Worm (Caenorhabditis elegans) whole organism, L2 larva: Measurements from ENCODE around the gene jkk-1.

Experiments used
- C34F6.9 ChIP-seq: fragments of 150-350 bp; optimal IDR thresholded peaks from 2 replicates; lab custom pipeline; 2014; ENCODE audit warnings: missing biosample characterization, missing genetic modification characterization
- F13H6.1 ChIP-seq: sonication (generic microtip); optimal IDR thresholded peaks from 2 replicates; lab custom pipeline; 2016; ENCODE audit warnings: missing genetic modification characterization, missing compliant biosample characterization
- Y55F3AM.14 ChIP-seq: fragments of 200-800 bp; sonication (Bioruptor generic); optimal IDR thresholded peaks from 2 replicates; lab custom pipeline; 2018; ENCODE audit warnings: mild to moderate bottlenecking, missing genetic modification characterization, missing compliant biosample characterization
- ZK546.5 ChIP-seq: sonication (generic microtip); optimal IDR thresholded peaks from 2 replicates; lab custom pipeline; 2017; ENCODE audit warnings: missing biosample characterization, missing genetic modification characterization
- aly-2 ChIP-seq: fragments of 150-350 bp; optimal IDR thresholded peaks from 2 replicates; lab custom pipeline; 2014; ENCODE audit warnings: missing biosample characterization, missing genetic modification characterization
- ama-1 ChIP-seq: fragments of 150-350 bp; optimal IDR thresholded peaks from 2 replicates; lab custom pipeline; 2018; ENCODE audit warnings: inconsistent platforms
- crh-2 ChIP-seq: sonication (generic microtip); optimal IDR thresholded peaks from 2 replicates; lab custom pipeline; 2017; ENCODE audit warnings: missing biosample characterization, missing genetic modification characterization
- egl-27 ChIP-seq: sonication (generic microtip); optimal IDR thresholded peaks from 3 replicates; lab custom pipeline; 2017; ENCODE audit warnings: missing biosample characterization, missing genetic modification reagents, missing genetic modification characterization
- elt-1 ChIP-seq: fragments of 150-350 bp; optimal IDR thresholded peaks from 2 replicates; lab custom pipeline; 2014; ENCODE audit warnings: missing biosample characterization, missing genetic modification characterization
- elt-3 ChIP-seq: sonication (generic microtip); optimal IDR thresholded peaks from 2 replicates; lab custom pipeline; 2017; ENCODE audit warnings: missing biosample characterization, missing genetic modification characterization
- fos-1 ChIP-seq: fragments of 150-350 bp; optimal IDR thresholded peaks from 2 replicates; lab custom pipeline; 2014; ENCODE audit warnings: missing biosample characterization, missing genetic modification characterization
- gmeb-1 ChIP-seq: fragments of 150-350 bp; optimal IDR thresholded peaks from 2 replicates; lab custom pipeline; 2014; ENCODE audit warnings: missing biosample characterization, missing genetic modification characterization
- lin-11 ChIP-seq: fragments of 150-350 bp; sonication (generic microtip); optimal IDR thresholded peaks from 2 replicates; lab custom pipeline; 2014; ENCODE audit warnings: missing biosample characterization, missing genetic modification characterization, inconsistent platforms, mixed read lengths
- lin-13 ChIP-seq: fragments of 150-350 bp; optimal IDR thresholded peaks from 2 replicates; lab custom pipeline; 2014; ENCODE audit warnings: missing biosample characterization, missing genetic modification reagents, missing genetic modification characterization
- mdl-1 ChIP-seq, 2 experiments: fragments of 150-350 bp in 1 of 2; sonication (generic microtip) in 1 of 2; optimal IDR thresholded peaks; 2 replicates each; lab custom pipeline; 2017; ENCODE audit warnings: missing biosample characterization in 2 of 2, missing genetic modification characterization in 2 of 2
- nhr-12 ChIP-seq: fragments of 150-350 bp; optimal IDR thresholded peaks from 2 replicates; lab custom pipeline; 2014; ENCODE audit warnings: missing biosample characterization, missing genetic modification characterization
- nhr-129 ChIP-seq: fragments of 150-350 bp; optimal IDR thresholded peaks from 2 replicates; lab custom pipeline; 2014; ENCODE audit warnings: missing biosample characterization, missing genetic modification characterization
- nhr-21 ChIP-seq: fragments of 150-350 bp; optimal IDR thresholded peaks from 2 replicates; lab custom pipeline; 2014; ENCODE audit warnings: missing biosample characterization, missing genetic modification characterization
- nhr-25 ChIP-seq: fragments of 150-350 bp; sonication (generic microtip); optimal IDR thresholded peaks from 3 replicates; lab custom pipeline; 2014; ENCODE audit warnings: missing biosample characterization, missing genetic modification characterization
- nhr-6 ChIP-seq: fragments of 150-350 bp; optimal IDR thresholded peaks from 2 replicates; lab custom pipeline; 2014; ENCODE audit warnings: missing biosample characterization, missing genetic modification characterization
- peb-1 ChIP-seq: fragments of 150-350 bp; optimal IDR thresholded peaks from 2 replicates; lab custom pipeline; 2014; ENCODE audit warnings: missing biosample characterization, missing genetic modification characterization
- skn-1 ChIP-seq: sonication (generic microtip); optimal IDR thresholded peaks from 2 replicates; lab custom pipeline; 2017; ENCODE audit warnings: missing biosample characterization, missing genetic modification characterization
- sma-9 ChIP-seq, 2 experiments: fragments of 150-350 bp in 1 of 2; sonication (generic microtip) in 1 of 2; optimal IDR thresholded peaks; 2 replicates each; lab custom pipeline; 2014 to 2016; ENCODE audit warnings: missing genetic modification characterization in 2 of 2, mild to moderate bottlenecking in 1 of 2, missing biosample characterization in 1 of 2, missing compliant biosample characterization in 1 of 2, missing genetic modification reagents in 1 of 2, moderate library complexity in 1 of 2
- snpc-4 ChIP-seq: fragments of 150-350 bp; optimal IDR thresholded peaks from 2 replicates; lab custom pipeline; 2014; ENCODE audit warnings: missing biosample characterization, missing genetic modification characterization
- unc-39 ChIP-seq: fragments of 150-350 bp; optimal IDR thresholded peaks from 2 replicates; lab custom pipeline; 2014; ENCODE audit warnings: missing biosample characterization, missing genetic modification characterization
- unc-55 ChIP-seq: fragments of 150-350 bp; sonication (generic microtip); optimal IDR thresholded peaks from 3 replicates; lab custom pipeline; 2014; ENCODE audit warnings: missing biosample characterization, missing genetic modification reagents, missing genetic modification characterization
- unc-62 ChIP-seq: fragments of 150-350 bp; optimal IDR thresholded peaks from 2 replicates; lab custom pipeline; 2014; ENCODE audit warnings: missing biosample characterization, missing genetic modification reagents, missing genetic modification characterization
- zag-1 ChIP-seq: fragments of 150-350 bp; optimal IDR thresholded peaks from 2 replicates; lab custom pipeline; 2014; ENCODE audit warnings: missing biosample characterization, missing genetic modification characterization
- ztf-1 ChIP-seq: fragments of 200-800 bp; sonication (Bioruptor generic); conservative IDR thresholded peaks from 2 replicates; pipeline ENCODE4 v1.3.6; 2022; ENCODE audit warnings: missing genetic modification characterization, missing compliant biosample characterization
- ztf-4 ChIP-seq: fragments of 150-350 bp; optimal IDR thresholded peaks from 2 replicates; lab custom pipeline; 2014; ENCODE audit warnings: missing biosample characterization, missing genetic modification characterization

Gene jkk-1

ce11 chrX:5342007-5342406 lies 26.3 kb upstream of the jkk-1 start, which contains the start of gene C26B9.7:
C26B9.7 (plus strand) TSS chrX:5342307.
- TF ChIP-seq Y55F3AM.14 (GFP tag; lab: Kevin White, UChicago) (no peak), skn-1 (no peak), gmeb-1 (tag; lab: Kevin White, UChicago) (no peak), ztf-4 (no peak), unc-39 (tag; lab: Kevin White, UChicago) (no peak)

ce11 chrX:5344287-5344686 lies 24.0 kb upstream of the jkk-1 start, which contains the start of gene C26B9.1:
C26B9.1 (plus strand) TSS chrX:5344587.
- TF ChIP-seq mdl-1 (tag; optimal IDR thresholded peaks at IDR 0.05; lab: Kevin White, UChicago) (no peak), aly-2 (no peak), sma-9 (GFP tag; optimal IDR thresholded peaks at IDR 0.05; lab: Kevin White, UChicago) (peak; percentile 24), sma-9 (tag; optimal IDR thresholded peaks at IDR 0.05; lab: Kevin White, UChicago) (no peak), C34F6.9 (tag; lab: Kevin White, UChicago) (peak; percentile 14), peb-1 (no peak)

ce11 chrX:5346303-5346702 lies 22.0 kb upstream of the jkk-1 start:
- TF ChIP-seq fos-1 (tag; lab: Kevin White, UChicago) = peak; percentile 10
- no peak for TF ChIP-seq nhr-6 (tag; lab: Kevin White, UChicago)
- no peak for TF ChIP-seq ztf-1 (GFP tag; lab: Robert Waterston, UW)
- TF ChIP-seq elt-1 (tag; lab: Kevin White, UChicago) = no peak
- TF ChIP-seq sma-9 (GFP tag; optimal IDR thresholded peaks at IDR 0.05; lab: Kevin White, UChicago) = no peak
- TF ChIP-seq sma-9 (tag; optimal IDR thresholded peaks at IDR 0.05; lab: Kevin White, UChicago) = no peak
- TF ChIP-seq nhr-25 = no peak
- no peak for TF ChIP-seq aly-2
- TF ChIP-seq elt-3 = no peak

- TF ChIP-seq elt-3 (no peak), mdl-1 (tag; optimal IDR thresholded peaks at IDR 0.05; lab: Kevin White, UChicago) (no peak), ama-1 (lab: Kevin White, UChicago) (no peak), zag-1 (tag; lab: Kevin White, UChicago) (peak; percentile 13)
Observed at ce11 chrX:5347856-5348255, 20.4 kb upstream of the jkk-1 start.

- TF ChIP-seq ZK546.5 (tag; lab: Kevin White, UChicago) = no peak
- TF ChIP-seq snpc-4 (tag; lab: Kevin White, UChicago) = no peak
- TF ChIP-seq, all 48 proteins: peak for 0
Observed at ce11 chrX:5348529-5349148, 19.6 kb upstream of the jkk-1 start, which contains the start of gene syx-3. syx-3 (plus strand) TSS chrX:5349098.

- TF ChIP-seq aly-2 (no peak), snpc-4 (tag; lab: Kevin White, UChicago) (peak; percentile 21), F13H6.1 (tag; lab: Kevin White, UChicago) (peak; percentile 29), crh-2 (tag; lab: Kevin White, UChicago) (peak; percentile 3), unc-55 (GFP tag; lab: Kevin White, UChicago) (peak; percentile 44), nhr-12 (tag; lab: Kevin White, UChicago) (no peak), fos-1 (tag; lab: Kevin White, UChicago) (peak; percentile 16), nhr-129 (tag; lab: Kevin White, UChicago) (no peak)
- TF ChIP-seq, all 48 proteins: peak for 5
Observed at ce11 chrX:5354022-5354876, 14.0 kb upstream of the jkk-1 start, which contains the start of gene pfn-2. pfn-2 (minus strand) TSS chrX:5354072.

- peak; percentile 7 for TF ChIP-seq lin-11
- TF ChIP-seq unc-62 (GFP tag; lab: Kevin White, UChicago) = no peak
- TF ChIP-seq F13H6.1 (tag; lab: Kevin White, UChicago) = peak; percentile 2
- peak; percentile 9 for TF ChIP-seq C34F6.9 (tag; lab: Kevin White, UChicago)
- TF ChIP-seq crh-2 (tag; lab: Kevin White, UChicago) = peak; percentile 41
- no peak for TF ChIP-seq ZK546.5 (tag; lab: Kevin White, UChicago)
- TF ChIP-seq unc-39 (tag; lab: Kevin White, UChicago) = no peak
- no peak for TF ChIP-seq egl-27 (tag; lab: Kevin White, UChicago)
- TF ChIP-seq nhr-129 (tag; lab: Kevin White, UChicago) = peak; percentile 23
- TF ChIP-seq nhr-21 (tag; lab: Kevin White, UChicago) = no peak
- TF ChIP-seq lin-13 = no peak
- no peak for TF ChIP-seq skn-1
- TF ChIP-seq, all 48 proteins: peak for 5
Observed at ce11 chrX:5355253-5355652, 13.0 kb upstream of the jkk-1 start.
